Worm (Caenorhabditis elegans) whole organism, late embryonic: ENCODE data around the gene ubc-9.

Experiments
- F13H6.1 ChIP-seq: sonication (generic microtip); optimal IDR thresholded peaks from 2 replicates; lab custom pipeline; 2016; ENCODE audit warnings: missing genetic modification characterization, missing compliant biosample characterization
- K02D7.2 ChIP-seq: sonication (generic microtip); optimal IDR thresholded peaks from 2 replicates; lab custom pipeline; 2017; ENCODE audit warnings: mild to moderate bottlenecking, missing genetic modification characterization, missing compliant biosample characterization
- Y22D7AL.16 ChIP-seq: sonication (generic microtip); optimal IDR thresholded peaks from 2 replicates; lab custom pipeline; 2016; ENCODE audit warnings: missing genetic modification characterization, missing compliant biosample characterization
- ahr-1 ChIP-seq: sonication (generic microtip); optimal IDR thresholded peaks from 2 replicates; lab custom pipeline; 2016; ENCODE audit warnings: missing genetic modification characterization, missing compliant biosample characterization
- ceh-18 ChIP-seq: sonication (generic microtip); optimal IDR thresholded peaks from 2 replicates; lab custom pipeline; 2016; ENCODE audit warnings: missing genetic modification characterization, missing compliant biosample characterization
- ceh-22 ChIP-seq: sonication (generic microtip); optimal IDR thresholded peaks from 2 replicates; lab custom pipeline; 2017; ENCODE audit warnings: missing biosample characterization, missing genetic modification characterization
- ceh-30 ChIP-seq: fragments of 150-350 bp; optimal IDR thresholded peaks from 2 replicates; lab custom pipeline; 2014; ENCODE audit warnings: missing biosample characterization, missing genetic modification characterization
- ceh-31 ChIP-seq: sonication (generic microtip); optimal IDR thresholded peaks from 2 replicates; lab custom pipeline; 2016; ENCODE audit warnings: missing genetic modification characterization, missing compliant biosample characterization
- ceh-9 ChIP-seq: sonication (generic microtip); optimal IDR thresholded peaks from 2 replicates; lab custom pipeline; 2016; ENCODE audit warnings: mild to moderate bottlenecking, missing genetic modification characterization, inconsistent platforms, missing compliant biosample characterization
- elt-4 ChIP-seq: sonication (generic microtip); optimal IDR thresholded peaks from 2 replicates; lab custom pipeline; 2016; ENCODE audit warnings: missing genetic modification characterization, missing compliant biosample characterization
- ets-4 ChIP-seq: sonication (generic microtip); optimal IDR thresholded peaks from 2 replicates; lab custom pipeline; 2016; ENCODE audit warnings: missing genetic modification characterization, missing compliant biosample characterization
- hlh-30 ChIP-seq: sonication (generic microtip); optimal IDR thresholded peaks from 2 replicates; lab custom pipeline; 2017; ENCODE audit warnings: antibody characterized with exemption, missing genetic modification characterization, missing compliant biosample characterization; ENCODE audit not compliant: insufficient read depth
- lim-6 ChIP-seq: sonication (generic microtip); optimal IDR thresholded peaks from 2 replicates; lab custom pipeline; 2016; ENCODE audit warnings: missing genetic modification characterization, missing compliant biosample characterization
- odd-2 ChIP-seq: sonication (generic microtip); optimal IDR thresholded peaks from 2 replicates; lab custom pipeline; 2017; ENCODE audit warnings: antibody characterized with exemption, mild to moderate bottlenecking, missing genetic modification characterization, missing compliant biosample characterization
- pat-9 ChIP-seq: fragments of 200-800 bp; sonication (Bioruptor generic); optimal IDR thresholded peaks from 2 replicates; lab custom pipeline; 2018; ENCODE audit warnings: mild to moderate bottlenecking, missing genetic modification characterization, moderate library complexity, missing compliant biosample characterization
- pax-1 ChIP-seq: fragments of 150-350 bp; optimal IDR thresholded peaks from 2 replicates; lab custom pipeline; 2014; ENCODE audit warnings: missing biosample characterization, missing genetic modification characterization
- pha-2 ChIP-seq: sonication (generic microtip); optimal IDR thresholded peaks from 2 replicates; lab custom pipeline; 2017; ENCODE audit warnings: mild to moderate bottlenecking, missing genetic modification characterization, missing compliant biosample characterization
- sox-4 ChIP-seq: sonication (generic microtip); optimal IDR thresholded peaks from 2 replicates; lab custom pipeline; 2017; ENCODE audit warnings: mild to moderate bottlenecking, missing genetic modification characterization, inconsistent platforms, missing compliant biosample characterization
- syd-9 ChIP-seq: sonication (generic microtip); optimal IDR thresholded peaks from 2 replicates; lab custom pipeline; 2016; ENCODE audit warnings: mild to moderate bottlenecking, missing genetic modification characterization, moderate library complexity, missing compliant biosample characterization
- ttx-3 ChIP-seq: sonication (generic microtip); optimal IDR thresholded peaks from 2 replicates; lab custom pipeline; 2016; ENCODE audit warnings: missing genetic modification reagents, missing genetic modification characterization, missing compliant biosample characterization
- unc-3 ChIP-seq, 2 experiments: fragments of 200-800 bp in 1 of 2; sonication (Bioruptor generic) in 1 of 2; sonication (generic microtip) in 1 of 2; conservative IDR thresholded peaks in 1 of 2; optimal IDR thresholded peaks in 1 of 2; 2 replicates each; pipeline versions ENCODE4 v1.3.6 to Lab custom; 2016 to 2022; ENCODE audit warnings: missing compliant biosample characterization in 2 of 2, missing genetic modification characterization in 2 of 2, missing genetic modification reagents in 1 of 2
- unc-55 ChIP-seq: sonication (generic microtip); optimal IDR thresholded peaks from 2 replicates; lab custom pipeline; 2017; ENCODE audit warnings: missing biosample characterization, missing genetic modification reagents, missing genetic modification characterization
- zip-5 ChIP-seq: sonication (generic microtip); optimal IDR thresholded peaks from 2 replicates; lab custom pipeline; 2016; ENCODE audit warnings: missing genetic modification characterization, missing compliant biosample characterization

The ubc-9 gene

ce11 chrIV:4688221-4688620 lies 37.4 kb downstream of the ubc-9 start, which contains the start of gene bus-4:
bus-4 (plus strand) TSS chrIV:4688269.
- TF ChIP-seq lim-6 (tag; lab: Kevin White, UChicago) (no peak), unc-3 (GFP tag; conservative IDR thresholded peaks at IDR 0.05; lab: Robert Waterston, UW) (no peak), unc-3 (tag; optimal IDR thresholded peaks at IDR 0.05; lab: Kevin White, UChicago) (no peak), ttx-3 (tag; lab: Kevin White, UChicago) (no peak), unc-55 (GFP tag; lab: Kevin White, UChicago) (no peak), ceh-30 (tag; lab: Kevin White, UChicago) (no peak), ceh-9 (tag; lab: Kevin White, UChicago) (no peak), ceh-22 (tag; lab: Kevin White, UChicago) (no peak), F13H6.1 (no peak), hlh-30 (no peak), ceh-31 (tag; lab: Kevin White, UChicago) (no peak), zip-5 (tag; lab: Kevin White, UChicago) (no peak), ets-4 (tag; lab: Kevin White, UChicago) (no peak), syd-9 (tag; lab: Kevin White, UChicago) (no peak)

ce11 chrIV:4692463-4692862 lies 41.6 kb downstream of the ubc-9 start, which contains the start of gene spe-51:
spe-51 (plus strand) TSS chrIV:4692763.
- no peak for TF ChIP-seq pha-2 (tag; lab: Kevin White, UChicago)
- no peak for TF ChIP-seq F13H6.1
- TF ChIP-seq sox-4 (tag; lab: Kevin White, UChicago): no peak
- no peak for TF ChIP-seq ets-4 (tag; lab: Kevin White, UChicago)
- TF ChIP-seq Y22D7AL.16 (tag; lab: Kevin White, UChicago): no peak
- no peak for TF ChIP-seq pax-1 (tag; lab: Kevin White, UChicago)
- TF ChIP-seq ahr-1 (tag; lab: Kevin White, UChicago): no peak
- no peak for TF ChIP-seq hlh-30
- no peak for TF ChIP-seq elt-4 (tag; lab: Kevin White, UChicago)
- TF ChIP-seq odd-2 (tag; lab: Kevin White, UChicago): no peak
- no peak for TF ChIP-seq K02D7.2 (tag; lab: Kevin White, UChicago)
- no peak for TF ChIP-seq ceh-18 (tag; lab: Kevin White, UChicago)
- TF ChIP-seq pat-9 (tag; lab: Kevin White, UChicago): no peak
